Worm (Caenorhabditis elegans): ENCODE results near the gene clec-118.

Gene clec-118

DNA sequence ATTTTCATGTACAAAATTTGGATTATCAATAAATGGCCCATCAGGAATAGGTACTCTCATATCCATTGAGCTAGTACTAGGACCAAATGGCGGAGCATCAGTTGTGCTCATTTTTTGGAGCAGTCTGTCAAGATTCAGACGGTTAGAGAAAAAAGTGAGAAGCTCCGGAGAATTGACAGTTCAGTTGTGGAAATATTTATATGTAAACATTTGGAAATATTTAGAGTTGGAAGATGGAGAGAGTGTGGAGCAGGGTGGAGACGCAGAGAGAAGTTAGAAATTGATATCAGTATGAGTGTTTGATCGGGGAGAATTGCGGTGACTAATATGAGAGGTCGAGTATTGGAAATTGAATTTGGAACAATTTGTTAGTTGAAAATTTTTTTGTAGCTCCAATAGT, 8.9 kb upstream of the clec-118 start:
- TF ChIP-seq zip-5 (tag; optimal IDR thresholded peaks at IDR 0.05) (no peak), ceh-45 (GFP tag; IDR thresholded peaks at IDR 0.05) (no peak), che-1 (tag; optimal IDR thresholded peaks at IDR 0.05) (no peak), pha-2 (tag; optimal IDR thresholded peaks at IDR 0.05) (no peak), pag-3 (tag; optimal IDR thresholded peaks at IDR 0.05; ENCODE audit: borderline replicate concordance) (no peak), elt-2 (tag; optimal IDR thresholded peaks at IDR 0.05) (no peak), ttx-3 (tag; optimal IDR thresholded peaks at IDR 0.05) (no peak), pat-9 (tag; optimal IDR thresholded peaks at IDR 0.05) (no peak), lim-6 (tag; optimal IDR thresholded peaks at IDR 0.05) (no peak), dve-1 (tag; optimal IDR thresholded peaks at IDR 0.05) (no peak), ceh-31 (tag; optimal IDR thresholded peaks at IDR 0.05) (no peak), ets-4 (tag; optimal IDR thresholded peaks at IDR 0.05) (no peak), K09A11.1 (tag; optimal IDR thresholded peaks at IDR 0.05; ENCODE audit: insufficient read depth) (no peak), nhr-232 (tag; optimal IDR thresholded peaks at IDR 0.05) (no peak), nhr-11 (tag; optimal IDR thresholded peaks at IDR 0.05) (no peak), ceh-2 (tag; optimal IDR thresholded peaks at IDR 0.05) (no peak), pros-1 (tag; optimal IDR thresholded peaks at IDR 0.05) (no peak), fax-1 (tag; optimal IDR thresholded peaks at IDR 0.05) (no peak)

DNA sequence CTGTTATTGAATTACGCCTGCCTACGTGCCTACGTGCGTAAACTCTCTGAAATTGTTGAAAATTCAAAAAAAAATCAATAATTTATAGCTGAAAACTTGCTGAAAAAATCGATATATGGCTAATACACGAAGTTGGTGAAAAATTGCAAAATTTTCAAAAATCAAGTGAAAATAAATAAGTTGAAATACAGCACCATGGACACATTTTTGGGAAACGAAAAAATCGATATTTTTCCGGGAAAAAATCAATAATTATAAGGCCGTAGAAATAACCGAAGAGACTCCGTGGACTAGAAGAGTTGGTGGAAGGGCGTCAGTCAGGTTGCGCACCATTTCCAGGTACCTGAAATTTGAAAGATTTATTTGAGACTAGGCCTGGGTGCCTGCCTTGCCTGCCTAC, 2.4 kb upstream of the clec-118 start:
- TF ChIP-seq fax-1 (tag; optimal IDR thresholded peaks at IDR 0.05) (no peak), ceh-48 (tag; optimal IDR thresholded peaks at IDR 0.05) (peak; percentile 48)

DNA sequence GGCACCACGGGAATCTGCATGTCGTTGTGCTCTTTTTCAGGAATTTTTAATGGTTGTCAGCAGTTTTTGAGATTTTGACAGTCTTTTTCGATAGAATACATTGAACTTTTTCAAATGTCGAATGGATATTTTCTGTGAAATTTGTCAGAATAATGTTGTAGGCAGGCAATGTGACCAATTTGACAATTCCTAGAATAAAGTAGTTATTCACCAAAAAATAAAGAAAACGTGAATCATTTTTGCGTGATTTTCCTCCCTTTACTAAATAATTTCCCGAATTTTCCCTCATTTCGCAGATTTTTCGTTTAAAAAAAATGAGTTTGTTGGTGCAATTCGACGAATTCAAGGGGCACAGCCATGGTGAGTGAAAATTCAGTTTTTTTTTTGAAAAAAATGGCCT, 3.5 kb downstream of the clec-118 start, which contains the start of gene W04H10.1:
Gene W04H10.1, plus strand, starts transcription at position 301 of the 400 bp plus-strand sequence.
- TF ChIP-seq hlh-30 (tag; optimal IDR thresholded peaks at IDR 0.05; ENCODE audit: insufficient read depth) (no peak), sdc-2 (tag; optimal IDR thresholded peaks at IDR 0.05) (no peak), ref-2 (tag; optimal IDR thresholded peaks at IDR 0.05) (no peak), K02D7.2 (tag; optimal IDR thresholded peaks at IDR 0.05) (no peak), lim-6 (tag; optimal IDR thresholded peaks at IDR 0.05) (no peak), ceh-48 (tag; optimal IDR thresholded peaks at IDR 0.05) (no peak), fkh-6 (tag; optimal IDR thresholded peaks at IDR 0.05) (no peak), ceh-18 (tag; optimal IDR thresholded peaks at IDR 0.05) (no peak)

ce11 chrII:608341-608740, 3.9 kb downstream of the clec-118 start, which contains the start of gene W04H10.6:
TSS of gene W04H10.6 (minus strand) at chrII:608441.
- TF ChIP-seq unc-55 (GFP tag; optimal IDR thresholded peaks at IDR 0.05) (no peak), hlh-30 (tag; optimal IDR thresholded peaks at IDR 0.05; ENCODE audit: insufficient read depth) (peak; percentile 18), C38D4.7 (GFP tag; optimal IDR thresholded peaks at IDR 0.05) (no peak)

- no peak for TF ChIP-seq K09A11.1 (tag; optimal IDR thresholded peaks at IDR 0.05; ENCODE audit: insufficient read depth)
- TF ChIP-seq ceh-9 (tag; optimal IDR thresholded peaks at IDR 0.05): no peak
- TF ChIP-seq hlh-30 (tag; optimal IDR thresholded peaks at IDR 0.05; ENCODE audit: insufficient read depth): no peak
- TF ChIP-seq hlh-8 (tag; optimal IDR thresholded peaks at IDR 0.05): no peak
- no peak for TF ChIP-seq F13H6.1 (tag; optimal IDR thresholded peaks at IDR 0.05)
- TF ChIP-seq sox-4 (tag; optimal IDR thresholded peaks at IDR 0.05): no peak
- TF ChIP-seq pag-3 (tag; optimal IDR thresholded peaks at IDR 0.05; ENCODE audit: borderline replicate concordance): no peak
- no peak for TF ChIP-seq unc-3 (GFP tag; conservative IDR thresholded peaks at IDR 0.05)
- TF ChIP-seq unc-3 (tag; optimal IDR thresholded peaks at IDR 0.05): no peak
- no peak for TF ChIP-seq ceh-6 (GFP tag; optimal IDR thresholded peaks at IDR 0.05)
- no peak for TF ChIP-seq Y22D7AL.16 (tag; optimal IDR thresholded peaks at IDR 0.05)
These were observed 6.2 kb downstream of the clec-118 start, which contains the start of gene W04H10.5 for ce11 chrII:606033-606432. TSS of gene W04H10.5 (plus strand) at chrII:606333.
